Worm (Caenorhabditis elegans): ENCODE data around the gene fbxa-36.

DNA sequence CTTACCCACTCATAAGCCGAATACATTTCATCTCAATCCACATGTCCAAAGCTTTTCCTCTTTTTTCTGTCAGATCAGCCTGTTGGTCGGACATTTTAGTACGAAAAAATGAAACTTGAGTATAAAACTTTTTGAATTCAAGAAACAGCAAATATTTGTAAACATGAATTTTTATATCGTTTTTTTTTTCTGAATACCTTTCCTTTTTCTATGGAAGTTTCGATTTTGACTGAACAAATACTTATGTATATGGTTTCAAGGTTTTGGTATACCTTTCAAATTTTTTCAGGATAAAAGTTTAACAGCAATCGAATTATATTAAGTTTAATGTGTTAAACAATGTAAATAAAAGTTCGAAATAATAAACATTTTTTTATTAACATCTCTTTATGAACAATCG, 47.2 kb upstream of the fbxa-36 start, which contains the start of gene fbxa-5:
- TF ChIP-seq cog-1 (tag; optimal IDR thresholded peaks at IDR 0.05), result no peak
- no peak for TF ChIP-seq tab-1 (GFP tag; IDR thresholded peaks at IDR 0.05)
- TF ChIP-seq flt-1 (GFP tag; IDR thresholded peaks at IDR 0.05), result no peak
- TF ChIP-seq ztf-29 (GFP tag; IDR thresholded peaks at IDR 0.05), result no peak
- no peak for TF ChIP-seq klf-2 (GFP tag; conservative IDR thresholded peaks at IDR 0.05)
- TF ChIP-seq ztf-23 (GFP tag; IDR thresholded peaks at IDR 0.05), result no peak

Measured in whole organism, midembryonic.